Worm (Caenorhabditis elegans) whole organism, mixed stage, embryonic: ENCODE results near the gene blos-1.

Experiments
- ceh-43 ChIP-seq: fragments of 200-800 bp; sonication (Bioruptor generic); optimal IDR thresholded peaks from 2 replicates; lab custom pipeline; 2018; ENCODE audit warnings: mild to moderate bottlenecking, missing genetic modification characterization, moderate library complexity, missing compliant biosample characterization
- elt-1 ChIP-seq: sonication (generic microtip); optimal IDR thresholded peaks from 2 replicates; lab custom pipeline; 2017; ENCODE audit warnings: missing genetic modification characterization, mild to moderate bottlenecking, missing compliant biosample characterization, antibody characterized with exemption, moderate library complexity, borderline replicate concordance; ENCODE audit not compliant: insufficient read depth
- ham-2 ChIP-seq: fragments of 200-800 bp; sonication (Bioruptor generic); optimal IDR thresholded peaks from 2 replicates; lab custom pipeline; 2018; ENCODE audit warnings: mild to moderate bottlenecking, missing genetic modification characterization, missing compliant biosample characterization
- lsy-2 ChIP-seq: fragments of 150-350 bp; optimal IDR thresholded peaks from 2 replicates; lab custom pipeline; 2014; ENCODE audit warnings: missing biosample characterization, missing genetic modification characterization
- mep-1 ChIP-seq: fragments of 150-350 bp; optimal IDR thresholded peaks from 2 replicates; lab custom pipeline; 2017; ENCODE audit warnings: missing biosample characterization, missing genetic modification reagents, missing genetic modification characterization, inconsistent platforms
- mls-2 ChIP-seq: sonication (generic microtip); optimal IDR thresholded peaks from 2 replicates; lab custom pipeline; 2016; ENCODE audit warnings: mild to moderate bottlenecking, missing genetic modification characterization, moderate library complexity, missing compliant biosample characterization
- nhr-28 ChIP-seq: fragments of 150-350 bp; optimal IDR thresholded peaks from 2 replicates; lab custom pipeline; 2014; ENCODE audit warnings: missing biosample characterization, missing genetic modification characterization
- nhr-76 ChIP-seq: sonication (generic microtip); optimal IDR thresholded peaks from 2 replicates; lab custom pipeline; 2017; ENCODE audit warnings: missing biosample characterization, missing genetic modification characterization
- sem-2 ChIP-seq: fragments of 200-800 bp; sonication (Bioruptor generic); optimal IDR thresholded peaks from 2 replicates; lab custom pipeline; 2018; ENCODE audit warnings: mild to moderate bottlenecking, missing genetic modification characterization, missing compliant biosample characterization
- snpc-4 ChIP-seq: fragments of 150-350 bp; optimal IDR thresholded peaks from 2 replicates; lab custom pipeline; 2014; ENCODE audit warnings: missing biosample characterization, missing genetic modification characterization
- unc-120 ChIP-seq: sonication (generic microtip); optimal IDR thresholded peaks from 2 replicates; lab custom pipeline; 2017; ENCODE audit warnings: missing genetic modification characterization, missing compliant biosample characterization; ENCODE audit not compliant: poor library complexity, severe bottlenecking
- unc-62 ChIP-seq: fragments of 150-350 bp; optimal IDR thresholded peaks from 2 replicates; lab custom pipeline; 2014; ENCODE audit warnings: missing biosample characterization, missing genetic modification reagents, missing genetic modification characterization
- ztf-11 ChIP-seq: fragments of 150-350 bp; optimal IDR thresholded peaks from 2 replicates; lab custom pipeline; 2014; ENCODE audit warnings: missing biosample characterization, missing genetic modification characterization

DNA sequence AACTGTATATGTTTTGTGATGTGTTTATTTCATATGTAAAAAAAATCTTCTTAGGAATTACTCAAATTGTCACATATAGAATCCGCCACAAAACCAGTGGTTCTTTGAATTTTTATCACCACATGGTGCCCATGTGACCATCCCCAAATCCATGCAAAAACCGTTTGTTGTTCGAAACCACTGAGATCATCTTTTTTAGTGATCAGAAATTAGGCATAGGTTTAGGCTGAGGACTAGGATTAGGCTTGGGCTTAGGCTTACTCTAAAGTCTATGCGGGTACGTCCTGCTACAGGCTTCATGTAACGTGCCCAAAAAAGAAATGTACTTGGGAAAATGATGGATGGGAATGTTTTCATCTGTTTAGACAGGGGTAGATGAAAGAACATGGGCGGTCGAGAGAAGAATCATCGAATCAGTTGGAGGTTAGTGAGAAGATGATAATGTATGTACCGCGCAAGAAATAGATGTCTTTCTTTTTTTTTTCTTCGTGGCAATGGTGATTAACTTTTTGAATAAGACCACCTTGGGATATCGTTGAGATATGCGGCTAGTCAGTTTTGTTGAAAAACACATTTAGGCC is 24.6 kb upstream of the blos-1 start:
- TF ChIP-seq sem-2 (GFP tag; lab: Kevin White, UChicago) (no peak), elt-1 (tag; lab: Kevin White, UChicago) (no peak), snpc-4 (no peak), mls-2 (tag; lab: Kevin White, UChicago) (no peak), ztf-11 (tag; lab: Kevin White, UChicago) (no peak), ham-2 (GFP tag; lab: Kevin White, UChicago) (no peak), mep-1 (tag; lab: Kevin White, UChicago) (no peak), ceh-43 (GFP tag; lab: Kevin White, UChicago) (no peak), unc-120 (tag; lab: Kevin White, UChicago) (no peak), unc-62 (GFP tag; lab: Kevin White, UChicago) (no peak), lsy-2 (tag; lab: Kevin White, UChicago) (no peak), nhr-28 (no peak), nhr-76 (tag; lab: Kevin White, UChicago) (no peak)
